Worm (Caenorhabditis elegans) whole organism, mixed stage, embryonic: ENCODE measurements around the gene F21D5.5.
A peak's percentile ranks its signal among the peaks of the same experiment; 100 is the strongest.

Experiments
- M03D4.4 ChIP-seq: sonication (generic microtip); optimal IDR thresholded peaks from 2 replicates; lab custom pipeline; 2017; ENCODE audit warnings: mild to moderate bottlenecking, missing genetic modification characterization, missing compliant biosample characterization
- bed-3 ChIP-seq: fragments of 200-800 bp; sonication (Bioruptor generic); optimal IDR thresholded peaks from 3 replicates; lab custom pipeline; 2018; ENCODE audit warnings: mild to moderate bottlenecking, missing genetic modification characterization, moderate library complexity, missing compliant biosample characterization
- blmp-1 ChIP-seq: fragments of 150-350 bp; optimal IDR thresholded peaks from 2 replicates; lab custom pipeline; 2014; ENCODE audit warnings: missing biosample characterization, missing genetic modification characterization
- ceh-39 ChIP-seq: fragments of 150-350 bp; optimal IDR thresholded peaks from 2 replicates; lab custom pipeline; 2014; ENCODE audit warnings: missing biosample characterization, missing genetic modification characterization
- ceh-43 ChIP-seq: fragments of 200-800 bp; sonication (Bioruptor generic); optimal IDR thresholded peaks from 2 replicates; lab custom pipeline; 2018; ENCODE audit warnings: mild to moderate bottlenecking, missing genetic modification characterization, moderate library complexity, missing compliant biosample characterization
- ceh-83 ChIP-seq: fragments of 200-800 bp; sonication (Bioruptor generic); optimal IDR thresholded peaks from 2 replicates; lab custom pipeline; 2018; ENCODE audit warnings: mild to moderate bottlenecking, missing genetic modification characterization, missing compliant biosample characterization
- ces-1 ChIP-seq: fragments of 150-350 bp; optimal IDR thresholded peaks from 2 replicates; lab custom pipeline; 2014; ENCODE audit warnings: missing biosample characterization, missing genetic modification reagents, missing genetic modification characterization
- cnd-1 ChIP-seq: fragments of 200-800 bp; sonication (Bioruptor generic); optimal IDR thresholded peaks from 2 replicates; lab custom pipeline; 2018; ENCODE audit warnings: mild to moderate bottlenecking, missing genetic modification characterization, missing compliant biosample characterization
- drap-1 ChIP-seq: fragments of 200-800 bp; sonication (Bioruptor generic); optimal IDR thresholded peaks from 3 replicates; lab custom pipeline; 2018; ENCODE audit warnings: mild to moderate bottlenecking, missing genetic modification characterization, missing compliant biosample characterization
- elt-1 ChIP-seq: sonication (generic microtip); optimal IDR thresholded peaks from 2 replicates; lab custom pipeline; 2017; ENCODE audit warnings: missing genetic modification characterization, mild to moderate bottlenecking, missing compliant biosample characterization, antibody characterized with exemption, moderate library complexity, borderline replicate concordance; ENCODE audit not compliant: insufficient read depth
- elt-3 ChIP-seq: fragments of 150-350 bp; optimal IDR thresholded peaks from 2 replicates; lab custom pipeline; 2014; ENCODE audit warnings: missing biosample characterization, missing genetic modification characterization
- flh-1 ChIP-seq: fragments of 200-800 bp; sonication (Bioruptor generic); optimal IDR thresholded peaks from 2 replicates; lab custom pipeline; 2018; ENCODE audit warnings: mild to moderate bottlenecking, missing genetic modification characterization, moderate library complexity, missing compliant biosample characterization
- ham-2 ChIP-seq: fragments of 200-800 bp; sonication (Bioruptor generic); optimal IDR thresholded peaks from 2 replicates; lab custom pipeline; 2018; ENCODE audit warnings: mild to moderate bottlenecking, missing genetic modification characterization, missing compliant biosample characterization
- hlh-1 ChIP-seq: fragments of 150-350 bp; optimal IDR thresholded peaks from 2 replicates; lab custom pipeline; 2014; ENCODE audit warnings: missing biosample characterization, missing genetic modification reagents, missing genetic modification characterization
- lin-13 ChIP-seq: fragments of 150-350 bp; optimal IDR thresholded peaks from 2 replicates; lab custom pipeline; 2014; ENCODE audit warnings: missing biosample characterization, missing genetic modification characterization
- lin-32 ChIP-seq: fragments of 200-800 bp; sonication (Bioruptor generic); optimal IDR thresholded peaks from 2 replicates; lab custom pipeline; 2018; ENCODE audit warnings: mild to moderate bottlenecking, missing genetic modification characterization, missing compliant biosample characterization
- mab-5 ChIP-seq: fragments of 150-350 bp; optimal IDR thresholded peaks from 2 replicates; lab custom pipeline; 2014; ENCODE audit warnings: missing biosample characterization, missing genetic modification characterization
- mls-2 ChIP-seq: sonication (generic microtip); optimal IDR thresholded peaks from 2 replicates; lab custom pipeline; 2016; ENCODE audit warnings: mild to moderate bottlenecking, missing genetic modification characterization, moderate library complexity, missing compliant biosample characterization
- nhr-12 ChIP-seq: fragments of 150-350 bp; optimal IDR thresholded peaks from 2 replicates; lab custom pipeline; 2014; ENCODE audit warnings: missing biosample characterization, missing genetic modification characterization
- nhr-2 ChIP-seq: fragments of 150-350 bp; optimal IDR thresholded peaks from 2 replicates; lab custom pipeline; 2014; ENCODE audit warnings: missing biosample characterization, missing genetic modification characterization
- nhr-237 ChIP-seq: fragments of 150-350 bp; optimal IDR thresholded peaks from 2 replicates; lab custom pipeline; 2014; ENCODE audit warnings: missing biosample characterization, missing genetic modification characterization
- nhr-28 ChIP-seq: fragments of 150-350 bp; optimal IDR thresholded peaks from 2 replicates; lab custom pipeline; 2014; ENCODE audit warnings: missing biosample characterization, missing genetic modification characterization
- nhr-76 ChIP-seq: sonication (generic microtip); optimal IDR thresholded peaks from 2 replicates; lab custom pipeline; 2017; ENCODE audit warnings: missing biosample characterization, missing genetic modification characterization
- pha-4 ChIP-seq: fragments of 150-350 bp; optimal IDR thresholded peaks from 2 replicates; lab custom pipeline; 2018; ENCODE audit warnings: missing biosample characterization, missing genetic modification reagents, missing genetic modification characterization
- sem-2 ChIP-seq: fragments of 200-800 bp; sonication (Bioruptor generic); optimal IDR thresholded peaks from 2 replicates; lab custom pipeline; 2018; ENCODE audit warnings: mild to moderate bottlenecking, missing genetic modification characterization, missing compliant biosample characterization
- snpc-4 ChIP-seq: fragments of 150-350 bp; optimal IDR thresholded peaks from 2 replicates; lab custom pipeline; 2014; ENCODE audit warnings: missing biosample characterization, missing genetic modification characterization
- sptf-1 ChIP-seq: sonication (generic microtip); optimal IDR thresholded peaks from 2 replicates; lab custom pipeline; 2017; ENCODE audit warnings: mild to moderate bottlenecking, missing genetic modification characterization, moderate library complexity, missing compliant biosample characterization
- tbx-8 ChIP-seq: fragments of 200-800 bp; sonication (Bioruptor generic); optimal IDR thresholded peaks from 2 replicates; lab custom pipeline; 2018; ENCODE audit warnings: mild to moderate bottlenecking, missing genetic modification characterization, moderate library complexity, missing compliant biosample characterization
- unc-120 ChIP-seq: sonication (generic microtip); optimal IDR thresholded peaks from 2 replicates; lab custom pipeline; 2017; ENCODE audit warnings: missing genetic modification characterization, missing compliant biosample characterization; ENCODE audit not compliant: poor library complexity, severe bottlenecking
- unc-39 ChIP-seq: fragments of 150-350 bp; optimal IDR thresholded peaks from 2 replicates; lab custom pipeline; 2014; ENCODE audit warnings: missing biosample characterization, missing genetic modification characterization
- unc-62 ChIP-seq: fragments of 150-350 bp; optimal IDR thresholded peaks from 2 replicates; lab custom pipeline; 2014; ENCODE audit warnings: missing biosample characterization, missing genetic modification reagents, missing genetic modification characterization
- zip-8 ChIP-seq: fragments of 150-350 bp; optimal IDR thresholded peaks from 2 replicates; lab custom pipeline; 2014; ENCODE audit warnings: missing biosample characterization, missing genetic modification characterization
- ztf-11 ChIP-seq: fragments of 150-350 bp; optimal IDR thresholded peaks from 2 replicates; lab custom pipeline; 2014; ENCODE audit warnings: missing biosample characterization, missing genetic modification characterization

Gene F21D5.5

ce11 chrIV:8740952-8741438, 1.8 kb upstream of the F21D5.5 start, which contains the start of gene F21D5.6:
Gene F21D5.6, minus strand, starts transcription at chrIV:8741388.
- TF ChIP-seq cnd-1 (tag; lab: Kevin White, UChicago) (no peak), sptf-1 (no peak), nhr-28 (no peak), nhr-12 (no peak), elt-3 (tag; lab: Kevin White, UChicago) (no peak), ces-1 (GFP tag; lab: Kevin White, UChicago) (no peak), elt-1 (tag; lab: Kevin White, UChicago) (no peak), pha-4 (tag; lab: Kevin White, UChicago) (no peak), sem-2 (no peak), ceh-83 (GFP tag; lab: Kevin White, UChicago) (no peak), bed-3 (GFP tag; lab: Kevin White, UChicago) (no peak), nhr-2 (no peak), unc-120 (tag; lab: Kevin White, UChicago) (no peak)

- no peak for TF ChIP-seq bed-3 (GFP tag; lab: Kevin White, UChicago)
Measured at ce11 chrIV:8739926-8740325, 732 bp upstream of the F21D5.5 start, which contains the start of gene mrps-33. Gene mrps-33, minus strand, starts transcription at chrIV:8740026.

ce11 chrIV:8737787-8738186, 1.4 kb downstream of the F21D5.5 start, which contains the start of gene F21D5.4:
Gene F21D5.4, plus strand, starts transcription at chrIV:8738087.
- TF ChIP-seq zip-8: no peak
- no peak for TF ChIP-seq drap-1 (GFP tag; lab: Kevin White, UChicago)
- TF ChIP-seq mls-2 (tag; lab: Kevin White, UChicago): no peak
- TF ChIP-seq pha-4 (tag; lab: Kevin White, UChicago): no peak
- no peak for TF ChIP-seq unc-39 (tag; lab: Kevin White, UChicago)
- TF ChIP-seq ceh-39: no peak
- no peak for TF ChIP-seq bed-3 (GFP tag; lab: Kevin White, UChicago)
- TF ChIP-seq ham-2 (GFP tag; lab: Kevin White, UChicago): no peak
- TF ChIP-seq nhr-76 (tag; lab: Kevin White, UChicago): no peak
- no peak for TF ChIP-seq ceh-43 (GFP tag; lab: Kevin White, UChicago)

ce11 chrIV:8737354-8737753, 1.8 kb downstream of the F21D5.5 start:
- TF ChIP-seq nhr-28: no peak
- TF ChIP-seq pha-4 (tag; lab: Kevin White, UChicago): peak; percentile 35
- peak; percentile 11 for TF ChIP-seq hlh-1 (tag; lab: Kevin White, UChicago)
- no peak for TF ChIP-seq ces-1 (GFP tag; lab: Kevin White, UChicago)
- peak; percentile 10 for TF ChIP-seq unc-120 (tag; lab: Kevin White, UChicago)
- no peak for TF ChIP-seq ceh-83 (GFP tag; lab: Kevin White, UChicago)

- no peak for TF ChIP-seq ceh-43 (GFP tag; lab: Kevin White, UChicago)
- TF ChIP-seq lin-32: no peak
Measured at ce11 chrIV:8730469-8730868, 8.7 kb downstream of the F21D5.5 start, which contains the start of gene F21D5.3. Gene F21D5.3, plus strand, starts transcription at chrIV:8730815.

ce11 chrIV:8729636-8730035, 9.6 kb downstream of the F21D5.5 start:
- TF ChIP-seq pha-4 (tag; lab: Kevin White, UChicago) (no peak), mls-2 (tag; lab: Kevin White, UChicago) (no peak), nhr-237 (tag; lab: Kevin White, UChicago) (no peak), blmp-1 (tag; lab: Kevin White, UChicago) (no peak), elt-3 (tag; lab: Kevin White, UChicago) (no peak), flh-1 (GFP tag; lab: Kevin White, UChicago) (no peak)

- TF ChIP-seq ceh-43 (GFP tag; lab: Kevin White, UChicago) (no peak), sem-2 (no peak), pha-4 (tag; lab: Kevin White, UChicago) (no peak), cnd-1 (tag; lab: Kevin White, UChicago) (no peak), nhr-76 (tag; lab: Kevin White, UChicago) (no peak), elt-1 (tag; lab: Kevin White, UChicago) (no peak), tbx-8 (GFP tag; lab: Kevin White, UChicago) (no peak), unc-62 (GFP tag; lab: Kevin White, UChicago) (no peak), nhr-28 (no peak), M03D4.4 (tag; lab: Kevin White, UChicago) (no peak), ces-1 (GFP tag; lab: Kevin White, UChicago) (no peak), nhr-2 (no peak), hlh-1 (tag; lab: Kevin White, UChicago) (no peak), snpc-4 (tag; lab: Kevin White, UChicago) (no peak), ztf-11 (tag; lab: Kevin White, UChicago) (no peak), mab-5 (tag; lab: Kevin White, UChicago) (no peak), nhr-237 (tag; lab: Kevin White, UChicago) (no peak), ceh-83 (GFP tag; lab: Kevin White, UChicago) (no peak), lin-13 (tag; lab: Kevin White, UChicago) (no peak)
Measured at ce11 chrIV:8728122-8728521, 11.1 kb downstream of the F21D5.5 start, which contains the start of gene otub-3. Gene otub-3, plus strand, starts transcription at chrIV:8728177.
